Worm (Caenorhabditis elegans) whole organism, L4/young adult: ENCODE results near the gene sre-20.

Experiments
- W03F9.2 ChIP-seq: fragments of 150-350 bp; optimal IDR thresholded peaks from 2 replicates; lab custom pipeline; 2014; ENCODE audit warnings: missing biosample characterization, missing genetic modification characterization
- dao-5 ChIP-seq: sonication (generic microtip); optimal IDR thresholded peaks from 2 replicates; lab custom pipeline; 2016; ENCODE audit warnings: missing genotype, missing genetic modification characterization, moderate library complexity, missing compliant biosample characterization
- him-1 ChIP-seq: sonication (generic microtip); optimal IDR thresholded peaks from 2 replicates; lab custom pipeline; 2016; ENCODE audit warnings: missing genotype, missing genetic modification reagents, missing genetic modification characterization, missing compliant biosample characterization

ce11 chrV:12741684-12742083 lies 43.1 kb downstream of the sre-20 start, which contains the start of gene hrg-7:
- TF ChIP-seq him-1 (tag; lab: Kevin White, UChicago) = no peak
- TF ChIP-seq W03F9.2 (tag; lab: Kevin White, UChicago) = no peak
- no peak for TF ChIP-seq dao-5 (tag; lab: Kevin White, UChicago)
